Fruit fly (Drosophila melanogaster) whole organism, embryonic: Measurements from ENCODE around the gene Utx.

Experiments
- Atf3 ChIP-seq: fragments of 200-800 bp; sonication (Bioruptor generic); optimal IDR thresholded peaks from 3 replicates; lab custom pipeline; 2016; ENCODE audit warnings: missing biosample characterization, missing genetic modification characterization
- Bgb ChIP-seq: fragments of 200-800 bp; sonication (Bioruptor generic); IDR thresholded peaks from 2 replicates; pipeline ENCODE4 v1.3.6; 2022; ENCODE audit warnings: missing biosample characterization, missing genetic modification characterization; ENCODE audit not compliant: partially characterized antibody
- CG11695 ChIP-seq: fragments of 200-800 bp; sonication (Bioruptor generic); IDR thresholded peaks from 3 replicates; pipeline ENCODE4 v1.3.6; 2022; ENCODE audit warnings: missing biosample characterization, missing genetic modification characterization
- CG13287 ChIP-seq: fragments of 200-800 bp; sonication (Bioruptor generic); IDR thresholded peaks from 2 replicates; pipeline ENCODE4 v1.3.6; 2022; ENCODE audit warnings: missing biosample characterization, missing genetic modification characterization; ENCODE audit not compliant: partially characterized antibody
- CG13424 ChIP-seq: fragments of 200-800 bp; sonication (Bioruptor generic); optimal IDR thresholded peaks from 2 replicates; lab custom pipeline; 2019; ENCODE audit warnings: missing biosample characterization, mild to moderate bottlenecking, missing genetic modification characterization, moderate library complexity
- CG17912 ChIP-seq: fragments of 200-800 bp; sonication (Bioruptor generic); optimal IDR thresholded peaks from 2 replicates; lab custom pipeline; 2018; ENCODE audit warnings: missing biosample characterization, mild to moderate bottlenecking, missing genetic modification characterization
- CG18262 ChIP-seq: fragments of 200-800 bp; optimal IDR thresholded peaks from 3 replicates; lab custom pipeline; 2019; ENCODE audit warnings: missing biosample characterization, mild to moderate bottlenecking, missing genetic modification characterization, moderate library complexity
- CG2129 ChIP-seq: fragments of 200-800 bp; sonication (Bioruptor generic); IDR thresholded peaks from 2 replicates; pipeline ENCODE4 v1.3.6; 2022; ENCODE audit warnings: missing biosample characterization, missing genetic modification characterization; ENCODE audit not compliant: partially characterized antibody
- CG2678 ChIP-seq: fragments of 200-800 bp; sonication (Bioruptor generic); optimal IDR thresholded peaks from 3 replicates; lab custom pipeline; 2019; ENCODE audit warnings: missing biosample characterization, mild to moderate bottlenecking, missing genetic modification characterization, moderate library complexity
- CG3838 ChIP-seq: fragments of 200-800 bp; sonication (Bioruptor generic); optimal IDR thresholded peaks from 3 replicates; lab custom pipeline; 2016; ENCODE audit warnings: missing biosample characterization, missing genetic modification characterization
- CG5180 ChIP-seq: fragments of 200-800 bp; sonication (Bioruptor generic); optimal IDR thresholded peaks from 3 replicates; lab custom pipeline; 2017; ENCODE audit warnings: missing biosample characterization, missing genetic modification characterization, mild to moderate bottlenecking, moderate library complexity, missing genetic modification reagents
- CG6175 ChIP-seq: fragments of 200-800 bp; sonication (Bioruptor generic); IDR thresholded peaks from 3 replicates; pipeline ENCODE4 v1.3.6; 2022; ENCODE audit warnings: missing biosample characterization, missing genetic modification characterization
- CG6254 ChIP-seq: fragments of 200-800 bp; sonication (Bioruptor generic); optimal IDR thresholded peaks from 3 replicates; lab custom pipeline; 2017; ENCODE audit warnings: mild to moderate bottlenecking, missing biosample characterization, missing genetic modification reagents, missing genetic modification characterization
- CG6272 ChIP-seq: fragments of 200-800 bp; sonication (Bioruptor generic); IDR thresholded peaks from 2 replicates; pipeline ENCODE4 v1.3.6; 2022; ENCODE audit warnings: missing biosample characterization, missing genetic modification characterization
- CG8281 ChIP-seq: fragments of 200-800 bp; sonication (Bioruptor generic); optimal IDR thresholded peaks from 2 replicates; lab custom pipeline; 2018; ENCODE audit warnings: missing biosample characterization, mild to moderate bottlenecking, missing genetic modification characterization, moderate library complexity
- CG8290 ChIP-seq, 3 experiments: fragments of 200-800 bp; sonication (Bioruptor generic); optimal IDR thresholded peaks; 2 replicates each; lab custom pipeline; 2016 to 2019; ENCODE audit warnings: missing biosample characterization in 3 of 3, missing genetic modification characterization in 3 of 3, mild to moderate bottlenecking in 2 of 3, moderate library complexity in 1 of 3
- CG8359 ChIP-seq: fragments of 200-800 bp; sonication (Bioruptor generic); optimal IDR thresholded peaks from 2 replicates; lab custom pipeline; 2017; ENCODE audit warnings: missing biosample characterization, mild to moderate bottlenecking, missing genetic modification characterization, borderline replicate concordance
- CG9876 ChIP-seq: fragments of 200-800 bp; sonication (Bioruptor generic); optimal IDR thresholded peaks from 2 replicates; lab custom pipeline; 2016; ENCODE audit warnings: missing biosample characterization, missing genetic modification characterization
- Camta ChIP-seq: fragments of 200-800 bp; sonication (Bioruptor generic); optimal IDR thresholded peaks from 2 replicates; lab custom pipeline; 2016; ENCODE audit warnings: missing biosample characterization, missing genetic modification characterization
- D19A ChIP-seq: fragments of 200-800 bp; optimal IDR thresholded peaks from 3 replicates; lab custom pipeline; 2019; ENCODE audit warnings: missing biosample characterization, mild to moderate bottlenecking, missing genetic modification characterization, moderate library complexity
- Dll ChIP-seq: fragments of 200-800 bp; sonication (Bioruptor generic); IDR thresholded peaks from 4 replicates; pipeline ENCODE4 v1.3.6; 2022; ENCODE audit warnings: missing biosample characterization, missing genetic modification characterization; ENCODE audit not compliant: partially characterized antibody
- E2f2 ChIP-seq: fragments of 200-800 bp; sonication (Bioruptor generic); IDR thresholded peaks from 2 replicates; pipeline ENCODE4 v1.3.6; 2022; ENCODE audit warnings: missing biosample characterization, missing genetic modification characterization
- H2.0 ChIP-seq: fragments of 200-800 bp; sonication (Bioruptor generic); IDR thresholded peaks from 2 replicates; pipeline ENCODE4 v1.3.6; 2022; ENCODE audit warnings: missing biosample characterization, missing genetic modification characterization
- HLH4C ChIP-seq: fragments of 200-800 bp; sonication (Bioruptor generic); IDR thresholded peaks from 3 replicates; pipeline ENCODE4 v1.3.6; 2022; ENCODE audit warnings: missing biosample characterization, missing genetic modification characterization; ENCODE audit not compliant: partially characterized antibody
- HmgD ChIP-seq: fragments of 200-800 bp; sonication (Bioruptor generic); optimal IDR thresholded peaks from 3 replicates; lab custom pipeline; 2016; ENCODE audit warnings: missing biosample characterization, missing genetic modification characterization
- HmgZ ChIP-seq: fragments of 200-800 bp; sonication (Bioruptor generic); optimal IDR thresholded peaks from 2 replicates; lab custom pipeline; 2018; ENCODE audit warnings: missing biosample characterization, mild to moderate bottlenecking, missing genetic modification characterization
- Hr78 ChIP-seq, 2 experiments: fragments of 200-800 bp in 1 of 2; fragments of >200 bp in 1 of 2; sonication (Bioruptor generic) in 1 of 2; optimal IDR thresholded peaks; 2 replicates each; lab custom pipeline; 2017 to 2019; ENCODE audit warnings: missing biosample characterization in 2 of 2, missing genetic modification characterization in 2 of 2, mild to moderate bottlenecking in 1 of 2, moderate library complexity in 1 of 2
- Lhr ChIP-seq: fragments of 200-800 bp; sonication (Bioruptor generic); optimal IDR thresholded peaks from 3 replicates; lab custom pipeline; 2017; ENCODE audit warnings: mild to moderate bottlenecking, missing biosample characterization, missing genetic modification reagents, missing genetic modification characterization
- Myb ChIP-seq: fragments of 200-800 bp; sonication (Bioruptor generic); optimal IDR thresholded peaks from 2 replicates; lab custom pipeline; 2016; ENCODE audit warnings: missing biosample characterization, missing genetic modification characterization
- Sox102F ChIP-seq: fragments of 200-800 bp; sonication (Bioruptor generic); optimal IDR thresholded peaks from 2 replicates; lab custom pipeline; 2018; ENCODE audit warnings: missing biosample characterization, mild to moderate bottlenecking, missing genetic modification characterization, moderate library complexity
- Vsx1 ChIP-seq: fragments of 200-800 bp; sonication (Bioruptor generic); optimal IDR thresholded peaks from 2 replicates; lab custom pipeline; 2017; ENCODE audit warnings: missing biosample characterization, mild to moderate bottlenecking, missing genetic modification characterization, missing genetic modification reagents
- btn ChIP-seq: fragments of 200-800 bp; sonication (Bioruptor generic); optimal IDR thresholded peaks from 2 replicates; lab custom pipeline; 2016; ENCODE audit warnings: missing biosample characterization, missing genetic modification characterization
- chm ChIP-seq: fragments of 200-800 bp; sonication (Bioruptor generic); IDR thresholded peaks from 2 replicates; pipeline ENCODE4 v1.3.6; 2022; ENCODE audit warnings: missing biosample characterization, missing genetic modification characterization
- crol ChIP-seq: fragments of 200-800 bp; sonication (Bioruptor generic); IDR thresholded peaks from 2 replicates; pipeline ENCODE4 v1.3.6; 2022; ENCODE audit warnings: missing biosample characterization, missing genetic modification characterization
- dan ChIP-seq: fragments of 200-800 bp; sonication (Bioruptor generic); IDR thresholded peaks from 2 replicates; pipeline ENCODE4 v1.3.6; 2022; ENCODE audit warnings: missing biosample characterization, missing genetic modification characterization
- dmrt99B ChIP-seq: fragments of 200-800 bp; sonication (Bioruptor generic); optimal IDR thresholded peaks from 2 replicates; lab custom pipeline; 2018; ENCODE audit warnings: missing biosample characterization, mild to moderate bottlenecking, missing genetic modification characterization, moderate library complexity
- eve ChIP-seq, 2 experiments: fragments of >200 bp; optimal IDR thresholded peaks; 2 replicates each; lab custom pipeline; 2017; ENCODE audit warnings: missing biosample characterization in 2 of 2, missing genetic modification characterization in 2 of 2
- fd96Cb ChIP-seq: fragments of 200-800 bp; sonication (Bioruptor generic); optimal IDR thresholded peaks from 2 replicates; lab custom pipeline; 2018; ENCODE audit warnings: missing biosample characterization, mild to moderate bottlenecking, missing genetic modification characterization, moderate library complexity
- gsb ChIP-seq: fragments of 200-800 bp; sonication (Bioruptor generic); IDR thresholded peaks from 2 replicates; pipeline ENCODE4 v1.3.6; 2022; ENCODE audit warnings: missing biosample characterization, missing genetic modification characterization
- insv ChIP-seq, 2 experiments: fragments of 200-800 bp; sonication (Bioruptor generic); optimal IDR thresholded peaks; 3 replicates each; lab custom pipeline; 2016 to 2018; ENCODE audit warnings: missing biosample characterization in 2 of 2, missing genetic modification characterization in 2 of 2
- jigr1 ChIP-seq: fragments of 200-800 bp; sonication (Bioruptor generic); IDR thresholded peaks from 3 replicates; pipeline ENCODE4 v1.3.6; 2022; ENCODE audit warnings: missing biosample characterization, missing genetic modification characterization
- phol ChIP-seq: fragments of 200-800 bp; sonication (Bioruptor generic); optimal IDR thresholded peaks from 3 replicates; lab custom pipeline; 2018; ENCODE audit warnings: missing biosample characterization, mild to moderate bottlenecking, missing genetic modification characterization, moderate library complexity
- psq ChIP-seq: fragments of 200-800 bp; sonication (Bioruptor generic); optimal IDR thresholded peaks from 2 replicates; lab custom pipeline; 2017; ENCODE audit warnings: missing biosample characterization, missing genetic modification characterization
- ranshi ChIP-seq: fragments of 200-800 bp; sonication (Bioruptor generic); IDR thresholded peaks from 2 replicates; pipeline ENCODE4 v1.3.6; 2022; ENCODE audit warnings: missing biosample characterization, missing genetic modification characterization
- shn ChIP-seq: fragments of 200-800 bp; sonication (Bioruptor generic); optimal IDR thresholded peaks from 3 replicates; lab custom pipeline; 2016; ENCODE audit warnings: missing biosample characterization, missing genetic modification characterization
- toy ChIP-seq: fragments of 200-800 bp; sonication (Bioruptor generic); IDR thresholded peaks from 2 replicates; pipeline ENCODE4 v1.3.6; 2022; ENCODE audit warnings: missing biosample characterization, missing genetic modification characterization
- vfl ChIP-seq: fragments of 200-800 bp; sonication (Bioruptor generic); optimal IDR thresholded peaks from 2 replicates; lab custom pipeline; 2016; ENCODE audit warnings: missing biosample characterization, missing genetic modification characterization
- vvl ChIP-seq: fragments of 200-800 bp; sonication (Bioruptor generic); IDR thresholded peaks from 2 replicates; pipeline ENCODE4 v1.3.6; 2022; ENCODE audit warnings: missing biosample characterization, missing genetic modification characterization

Utx gene

dm6 chr2L:10306518-10307260 is 28.1 kb upstream of the Utx start, which contains the start of the genes CG5390 and CG4968 (continued):
- no peak for TF ChIP-seq eve (GFP tag; optimal IDR thresholded peaks at IDR 0.05; lab: Kevin White, UChicago)
- peak; percentile 44; the same call in 1 of the 4 replicates for TF ChIP-seq Dll (GFP tag; lab: Robert Waterston, UW)
- TF ChIP-seq dan (GFP tag; lab: Robert Waterston, UW) = no peak
- no peak for TF ChIP-seq Atf3 (GFP tag; lab: Kevin White, UChicago)
- peak; percentile 50 for TF ChIP-seq fd96Cb (tag; lab: Kevin White, UChicago)
- no peak for TF ChIP-seq CG17912 (GFP tag; lab: Kevin White, UChicago)
- peak; percentile 72; the same call in 2 of the 3 replicates for TF ChIP-seq CG11695 (GFP tag; lab: Robert Waterston, UW)
- no peak for TF ChIP-seq insv (GFP tag; optimal IDR thresholded peaks at IDR 0.05; lab: Kevin White, UChicago)
- peak; percentile 30 for TF ChIP-seq vfl (GFP tag; lab: Kevin White, UChicago)
- no peak for TF ChIP-seq CG6175
- TF ChIP-seq CG5180 (GFP tag; lab: Kevin White, UChicago) = no peak
- TF ChIP-seq Myb = peak; percentile 4
- TF ChIP-seq CG6254 (GFP tag; lab: Kevin White, UChicago) = peak; percentile 59
- TF ChIP-seq psq (GFP tag; lab: Kevin White, UChicago) = peak; percentile 30
- TF ChIP-seq CG18262 (tag; lab: Kevin White, UChicago) = peak; percentile 69
- TF ChIP-seq Camta = no peak
- peak; percentile 82 for TF ChIP-seq CG13424 (tag; lab: Kevin White, UChicago)
- TF ChIP-seq D19A = no peak
- no peak; the same call in 1 of the 2 replicates for TF ChIP-seq chm (GFP tag; lab: Robert Waterston, UW)
- no peak for TF ChIP-seq CG2129
- TF ChIP-seq CG2678 = no peak
- no peak for TF ChIP-seq CG3838 (GFP tag; lab: Kevin White, UChicago)
- TF ChIP-seq HmgD (GFP tag; lab: Kevin White, UChicago) = no peak
- TF ChIP-seq vvl = peak; percentile 82
- TF ChIP-seq toy (GFP tag; lab: Robert Waterston, UW) = no peak
- TF ChIP-seq CG8290 (GFP tag; optimal IDR thresholded peaks at IDR 0.05; lab: Kevin White, UChicago) = peak; percentile 66
- no peak for TF ChIP-seq CG8290 (tag; optimal IDR thresholded peaks at IDR 0.05; lab: Kevin White, UChicago)
- TF ChIP-seq CG8359 = no peak
- no peak for TF ChIP-seq btn (GFP tag; lab: Kevin White, UChicago)
- no peak for TF ChIP-seq gsb (GFP tag; lab: Robert Waterston, UW)
- TF ChIP-seq Vsx1 = peak; percentile 57
- no peak for TF ChIP-seq shn
- peak; percentile 48; the same call in 1 of the 3 replicates for TF ChIP-seq HLH4C (GFP tag; lab: Robert Waterston, UW)
- TF ChIP-seq CG13287 = peak; percentile 73
- TF ChIP-seq HmgZ = peak; percentile 68
- TF ChIP-seq E2f2 (GFP tag; lab: Robert Waterston, UW) = peak; percentile 70
- peak; percentile 64 for TF ChIP-seq H2.0 (GFP tag; lab: Robert Waterston, UW)
- TF ChIP-seq Lhr (GFP tag; lab: Kevin White, UChicago) = peak; percentile 63
- no peak for TF ChIP-seq jigr1 (GFP tag; lab: Robert Waterston, UW)
- no peak for TF ChIP-seq dmrt99B
- no peak for TF ChIP-seq CG9876
- TF ChIP-seq crol (GFP tag; lab: Robert Waterston, UW) = no peak
- peak; percentile 17 for TF ChIP-seq CG8281 (tag; lab: Kevin White, UChicago)
- TF ChIP-seq ranshi (GFP tag; lab: Robert Waterston, UW) = peak; percentile 47; the same call in 1 of the 2 replicates
- no peak for TF ChIP-seq CG6272
- peak; percentile 70 for TF ChIP-seq phol (tag; lab: Kevin White, UChicago)
- TF ChIP-seq Bgb (GFP tag; lab: Robert Waterston, UW) = peak; percentile 31; the same call in 1 of the 2 replicates
- TF ChIP-seq Hr78 (GFP tag; optimal IDR thresholded peaks at IDR 0.05; lab: Kevin White, UChicago) = peak in 1 of 2 experiments; percentile 20
- TF ChIP-seq Sox102F (GFP tag; lab: Kevin White, UChicago) = no peak
